Worm (Caenorhabditis elegans) whole organism, young adult: Measurements from ENCODE around the gene F21C10.19.
A peak's percentile ranks its signal among the peaks of the same experiment; 100 is the strongest.

Experiments used
- B0019.2 ChIP-seq: fragments of 200-800 bp; sonication (Bioruptor generic); conservative IDR thresholded peaks from 2 replicates; pipeline ENCODE4 v1.3.6; 2022; ENCODE audit warnings: missing genetic modification reagents, missing genetic modification characterization, missing compliant biosample characterization
- B0035.1 ChIP-seq: sonication (generic microtip); optimal IDR thresholded peaks from 2 replicates; lab custom pipeline; 2016; ENCODE audit warnings: missing genetic modification characterization, mild to moderate bottlenecking, missing compliant biosample characterization, missing genotype, missing genetic modification reagents
- B0336.3 ChIP-seq: fragments of 200-800 bp; sonication (Bioruptor generic); IDR thresholded peaks from 2 replicates; pipeline ENCODE4 v1.3.6; 2022; ENCODE audit warnings: missing genetic modification characterization, missing compliant biosample characterization
- C06A6.2 ChIP-seq: fragments of 200-800 bp; sonication (Bioruptor generic); conservative IDR thresholded peaks from 2 replicates; pipeline ENCODE4 v1.3.6; 2022; ENCODE audit warnings: missing genetic modification characterization, missing compliant biosample characterization
- C17E4.6 ChIP-seq: fragments of 200-800 bp; sonication (Bioruptor generic); IDR thresholded peaks from 2 replicates; pipeline ENCODE4 v1.3.6; 2022; ENCODE audit warnings: missing genetic modification reagents, missing genetic modification characterization, missing compliant biosample characterization
- F22D6.2 ChIP-seq: sonication (generic microtip); optimal IDR thresholded peaks from 2 replicates; lab custom pipeline; 2016; ENCODE audit warnings: mild to moderate bottlenecking, missing genetic modification characterization, missing compliant biosample characterization
- F33H1.4 ChIP-seq: fragments of 200-800 bp; sonication (Bioruptor generic); IDR thresholded peaks from 2 replicates; pipeline ENCODE4 v1.3.6; 2022; ENCODE audit warnings: missing genetic modification reagents, missing genetic modification characterization, missing compliant biosample characterization
- F57C9.4 ChIP-seq: sonication (generic microtip); optimal IDR thresholded peaks from 2 replicates; lab custom pipeline; 2017; ENCODE audit warnings: mild to moderate bottlenecking, missing genetic modification characterization, missing compliant biosample characterization
- K11D2.4 ChIP-seq: fragments of 200-800 bp; sonication (Bioruptor generic); IDR thresholded peaks from 2 replicates; pipeline ENCODE4 v1.3.6; 2022; ENCODE audit warnings: missing genetic modification reagents, missing genetic modification characterization, missing compliant biosample characterization
- T26A5.8 ChIP-seq: sonication (generic microtip); optimal IDR thresholded peaks from 2 replicates; lab custom pipeline; 2016; ENCODE audit warnings: missing genetic modification characterization, missing compliant biosample characterization
- Y79H2A.3 ChIP-seq: fragments of 200-800 bp; sonication (Bioruptor generic); conservative IDR thresholded peaks from 2 replicates; pipeline ENCODE4 v1.3.6; 2022; ENCODE audit warnings: missing genetic modification reagents, missing genetic modification characterization, missing compliant biosample characterization
- Y95B8A.8 ChIP-seq: fragments of 200-800 bp; sonication (Bioruptor generic); IDR thresholded peaks from 2 replicates; pipeline ENCODE4 v1.3.6; 2022; ENCODE audit warnings: missing genetic modification reagents, missing genetic modification characterization, missing compliant biosample characterization
- atf-7 ChIP-seq: sonication (generic microtip); optimal IDR thresholded peaks from 2 replicates; lab custom pipeline; 2017; ENCODE audit warnings: mild to moderate bottlenecking, missing genetic modification characterization, missing compliant biosample characterization
- attf-3 ChIP-seq: fragments of 200-800 bp; sonication (Bioruptor generic); conservative IDR thresholded peaks from 2 replicates; pipeline ENCODE4 v1.3.6; 2022; ENCODE audit warnings: missing genetic modification reagents, missing genetic modification characterization, missing compliant biosample characterization
- attf-6 ChIP-seq: fragments of 200-800 bp; sonication (Bioruptor generic); IDR thresholded peaks from 2 replicates; pipeline ENCODE4 v1.3.6; 2022; ENCODE audit warnings: missing genetic modification reagents, missing genetic modification characterization, missing compliant biosample characterization
- bed-1 ChIP-seq: fragments of 200-800 bp; sonication (Bioruptor generic); IDR thresholded peaks from 2 replicates; pipeline ENCODE4 v1.3.6; 2022; ENCODE audit warnings: missing genetic modification reagents, missing genetic modification characterization, missing compliant biosample characterization
- bed-2 ChIP-seq: fragments of 200-800 bp; sonication (Bioruptor generic); IDR thresholded peaks from 2 replicates; pipeline ENCODE4 v1.3.6; 2022; ENCODE audit warnings: missing genetic modification reagents, missing genetic modification characterization, missing compliant biosample characterization
- ccch-3 ChIP-seq: fragments of 200-800 bp; sonication (Bioruptor generic); optimal IDR thresholded peaks from 2 replicates; lab custom pipeline; 2018; ENCODE audit warnings: mild to moderate bottlenecking, missing genetic modification characterization, missing compliant biosample characterization
- cebp-2 ChIP-seq: fragments of 200-800 bp; sonication (Bioruptor generic); IDR thresholded peaks from 2 replicates; pipeline ENCODE4 v1.3.6; 2022; ENCODE audit warnings: missing genetic modification characterization, missing compliant biosample characterization
- ceh-40 ChIP-seq: fragments of 200-800 bp; sonication (Bioruptor generic); IDR thresholded peaks from 2 replicates; pipeline ENCODE4 v1.3.6; 2022; ENCODE audit warnings: missing genetic modification characterization, missing compliant biosample characterization
- ceh-79 ChIP-seq: sonication (generic microtip); optimal IDR thresholded peaks from 2 replicates; lab custom pipeline; 2017; ENCODE audit warnings: mild to moderate bottlenecking, missing genetic modification characterization, missing compliant biosample characterization
- ceh-91 ChIP-seq: fragments of 200-800 bp; sonication (Bioruptor generic); IDR thresholded peaks from 2 replicates; pipeline ENCODE4 v1.3.6; 2022; ENCODE audit warnings: missing genetic modification reagents, missing genetic modification characterization, missing compliant biosample characterization
- dox-1 ChIP-seq: fragments of 200-800 bp; sonication (Bioruptor generic); IDR thresholded peaks from 2 replicates; pipeline ENCODE4 v1.3.6; 2022; ENCODE audit warnings: missing genetic modification reagents, missing genetic modification characterization, missing compliant biosample characterization
- egl-18 ChIP-seq: fragments of 200-800 bp; sonication (Bioruptor generic); IDR thresholded peaks from 2 replicates; pipeline ENCODE4 v1.3.6; 2022; ENCODE audit warnings: missing genetic modification reagents, missing genetic modification characterization, missing compliant biosample characterization
- him-1 ChIP-seq: sonication (generic microtip); optimal IDR thresholded peaks from 2 replicates; lab custom pipeline; 2016; ENCODE audit warnings: missing genotype, missing genetic modification reagents, missing genetic modification characterization, missing compliant biosample characterization
- hlh-12 ChIP-seq: sonication (generic microtip); optimal IDR thresholded peaks from 2 replicates; lab custom pipeline; 2016; ENCODE audit warnings: missing genetic modification characterization, missing compliant biosample characterization
- hlh-26 ChIP-seq: fragments of 200-800 bp; sonication (Bioruptor generic); conservative IDR thresholded peaks from 2 replicates; pipeline ENCODE4 v1.3.6; 2022; ENCODE audit warnings: missing genetic modification reagents, missing genetic modification characterization, missing compliant biosample characterization
- hmg-20 ChIP-seq: fragments of 200-800 bp; sonication (Bioruptor generic); IDR thresholded peaks from 2 replicates; pipeline ENCODE4 v1.3.6; 2022; ENCODE audit warnings: missing genetic modification reagents, missing genetic modification characterization, missing compliant biosample characterization
- hrde-1 ChIP-seq: sonication (generic microtip); optimal IDR thresholded peaks from 2 replicates; lab custom pipeline; 2016; ENCODE audit warnings: missing genetic modification characterization, mild to moderate bottlenecking, missing compliant biosample characterization, moderate library complexity, missing genotype, missing genetic modification reagents, borderline replicate concordance
- let-607 ChIP-seq, 2 experiments: fragments of 200-800 bp in 1 of 2; sonication (Bioruptor generic) in 1 of 2; sonication (generic microtip) in 1 of 2; optimal IDR thresholded peaks; 2 replicates each; lab custom pipeline; 2016 to 2018; ENCODE audit warnings: mild to moderate bottlenecking in 2 of 2, missing compliant biosample characterization in 2 of 2, missing genetic modification characterization in 2 of 2, moderate library complexity in 2 of 2, missing genotype in 1 of 2
- lin-54 ChIP-seq: fragments of 200-800 bp; sonication (Bioruptor generic); optimal IDR thresholded peaks from 2 replicates; lab custom pipeline; 2018; ENCODE audit warnings: mild to moderate bottlenecking, missing genetic modification characterization, missing compliant biosample characterization
- lsl-1 ChIP-seq: fragments of 200-800 bp; sonication (Bioruptor generic); optimal IDR thresholded peaks from 2 replicates; lab custom pipeline; 2018; ENCODE audit warnings: mild to moderate bottlenecking, missing genetic modification characterization, moderate library complexity, missing compliant biosample characterization
- lsy-27 ChIP-seq: sonication (generic microtip); optimal IDR thresholded peaks from 2 replicates; lab custom pipeline; 2017; ENCODE audit warnings: missing genetic modification characterization, mild to moderate bottlenecking, missing compliant biosample characterization, antibody characterized with exemption, missing genotype, borderline replicate concordance; ENCODE audit not compliant: insufficient read depth
- madf-6 ChIP-seq: fragments of 200-800 bp; sonication (Bioruptor generic); IDR thresholded peaks from 2 replicates; pipeline ENCODE4 v1.3.6; 2022; ENCODE audit warnings: missing genetic modification reagents, missing genetic modification characterization, missing compliant biosample characterization
- madf-8 ChIP-seq: fragments of 200-800 bp; sonication (Bioruptor generic); conservative IDR thresholded peaks from 2 replicates; pipeline ENCODE4 v1.3.6; 2022; ENCODE audit warnings: missing genetic modification reagents, missing genetic modification characterization, missing compliant biosample characterization
- mel-28 ChIP-seq: sonication (generic microtip); optimal IDR thresholded peaks from 2 replicates; lab custom pipeline; 2016; ENCODE audit warnings: borderline replicate concordance, mild to moderate bottlenecking, missing genetic modification characterization, missing compliant biosample characterization
- mxl-1 ChIP-seq: sonication (generic microtip); optimal IDR thresholded peaks from 2 replicates; lab custom pipeline; 2016; ENCODE audit warnings: missing genetic modification characterization, missing compliant biosample characterization
- nfya-2 ChIP-seq: fragments of 200-800 bp; sonication (Bioruptor generic); IDR thresholded peaks from 2 replicates; pipeline ENCODE4 v1.3.6; 2022; ENCODE audit warnings: missing genetic modification reagents, missing genetic modification characterization, missing compliant biosample characterization
- nfyb-1 ChIP-seq: fragments of 200-800 bp; sonication (Bioruptor generic); IDR thresholded peaks from 2 replicates; pipeline ENCODE4 v1.3.6; 2022; ENCODE audit warnings: missing genetic modification reagents, missing genetic modification characterization, missing compliant biosample characterization
- nhr-179 ChIP-seq: sonication (generic microtip); optimal IDR thresholded peaks from 2 replicates; lab custom pipeline; 2016; ENCODE audit warnings: mild to moderate bottlenecking, missing genetic modification characterization, missing compliant biosample characterization
- nhr-90 ChIP-seq: sonication (generic microtip); optimal IDR thresholded peaks from 2 replicates; lab custom pipeline; 2016; ENCODE audit warnings: missing genotype, mild to moderate bottlenecking, missing genetic modification characterization, missing compliant biosample characterization
- rcor-1 ChIP-seq: fragments of 200-800 bp; sonication (Bioruptor generic); IDR thresholded peaks from 2 replicates; pipeline ENCODE4 v1.3.6; 2022; ENCODE audit warnings: missing genetic modification reagents, missing genetic modification characterization, missing compliant biosample characterization
- sdz-38 ChIP-seq: sonication (generic microtip); optimal IDR thresholded peaks from 2 replicates; lab custom pipeline; 2016; ENCODE audit warnings: missing genotype, missing genetic modification characterization, missing compliant biosample characterization
- somi-1 ChIP-seq: fragments of 200-800 bp; sonication (Bioruptor generic); optimal IDR thresholded peaks from 2 replicates; lab custom pipeline; 2018; ENCODE audit warnings: mild to moderate bottlenecking, missing genetic modification characterization, missing compliant biosample characterization
- tbx-9 ChIP-seq: sonication (generic microtip); optimal IDR thresholded peaks from 2 replicates; lab custom pipeline; 2016; ENCODE audit warnings: borderline replicate concordance, missing genetic modification characterization, inconsistent platforms, missing compliant biosample characterization
- unc-130 ChIP-seq: sonication (generic microtip); optimal IDR thresholded peaks from 2 replicates; lab custom pipeline; 2016; ENCODE audit warnings: missing genetic modification reagents, missing genetic modification characterization, missing compliant biosample characterization
- unc-62 ChIP-seq: fragments of 150-350 bp; optimal IDR thresholded peaks from 2 replicates; lab custom pipeline; 2014; ENCODE audit warnings: missing biosample characterization, missing genetic modification reagents, missing genetic modification characterization
- xnd-1 ChIP-seq: sonication (generic microtip); optimal IDR thresholded peaks from 2 replicates; lab custom pipeline; 2016; ENCODE audit warnings: missing genotype, missing genetic modification reagents, missing genetic modification characterization, missing compliant biosample characterization
- ztf-18 ChIP-seq: sonication (generic microtip); optimal IDR thresholded peaks from 2 replicates; lab custom pipeline; 2016; ENCODE audit warnings: missing genotype, mild to moderate bottlenecking, missing genetic modification characterization, missing compliant biosample characterization
- ztf-26 ChIP-seq: sonication (generic microtip); optimal IDR thresholded peaks from 2 replicates; lab custom pipeline; 2017; ENCODE audit warnings: missing genetic modification characterization, missing compliant biosample characterization

F21C10.19 gene

DNA sequence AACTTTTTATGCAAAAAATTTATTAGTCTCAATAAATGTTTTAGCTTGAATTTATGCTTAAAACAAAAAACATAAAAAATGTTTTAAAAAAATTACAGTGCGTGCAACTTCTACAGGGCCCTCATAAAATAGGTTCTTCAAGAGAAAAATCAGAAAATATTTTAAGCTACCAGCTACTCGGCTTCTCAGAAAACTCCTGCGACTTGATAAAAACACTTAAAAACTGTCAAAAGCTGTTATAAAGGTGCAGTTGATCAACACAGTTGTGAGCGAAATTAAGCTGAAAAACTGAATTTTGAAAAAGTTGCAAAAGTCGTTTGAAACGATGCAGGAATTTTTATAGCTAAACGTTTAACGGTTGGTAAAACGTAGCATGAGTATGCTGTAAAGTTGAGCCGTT, 42.1 kb upstream of the F21C10.19 start (continued):
- no peak for TF ChIP-seq ccch-3 (GFP tag; lab: Kevin White, UChicago)
- TF ChIP-seq ceh-91 (GFP tag; lab: Robert Waterston, UW): no peak
- TF ChIP-seq Y79H2A.3 (GFP tag; lab: Robert Waterston, UW): no peak
- TF ChIP-seq K11D2.4: no peak
- no peak for TF ChIP-seq nfya-2 (GFP tag; lab: Robert Waterston, UW)
- TF ChIP-seq ztf-26 (tag; lab: Kevin White, UChicago): peak; percentile 48
- TF ChIP-seq attf-6 (GFP tag; lab: Robert Waterston, UW): no peak
- no peak for TF ChIP-seq F57C9.4 (tag; lab: Kevin White, UChicago)
- no peak for TF ChIP-seq sdz-38 (tag; lab: Kevin White, UChicago)
- TF ChIP-seq lin-54: peak; percentile 4
- no peak for TF ChIP-seq lsy-27 (tag; lab: Kevin White, UChicago)
- no peak for TF ChIP-seq nhr-90 (tag; lab: Kevin White, UChicago)
- TF ChIP-seq him-1 (tag; lab: Kevin White, UChicago): no peak
- no peak for TF ChIP-seq B0336.3 (GFP tag; lab: Robert Waterston, UW)
- TF ChIP-seq nhr-179 (tag; lab: Kevin White, UChicago): no peak
- peak; percentile 87 for TF ChIP-seq dox-1
- no peak for TF ChIP-seq T26A5.8
- no peak for TF ChIP-seq hlh-12 (tag; lab: Kevin White, UChicago)
- TF ChIP-seq ceh-40 (GFP tag; lab: Robert Waterston, UW): peak; percentile 69; the same call in 1 of the 2 replicates
- no peak for TF ChIP-seq C06A6.2 (GFP tag; lab: Robert Waterston, UW)
- no peak for TF ChIP-seq egl-18 (GFP tag; lab: Robert Waterston, UW)
- TF ChIP-seq F33H1.4 (GFP tag; lab: Robert Waterston, UW): no peak
- no peak for TF ChIP-seq attf-3 (GFP tag; lab: Robert Waterston, UW)
- no peak for TF ChIP-seq C17E4.6 (GFP tag; lab: Robert Waterston, UW)
- no peak for TF ChIP-seq rcor-1 (GFP tag; lab: Robert Waterston, UW)
- no peak for TF ChIP-seq bed-1 (GFP tag; lab: Robert Waterston, UW)
- TF ChIP-seq mel-28 (tag; lab: Kevin White, UChicago): no peak
- TF ChIP-seq hlh-26 (GFP tag; lab: Robert Waterston, UW): no peak
- TF ChIP-seq B0035.1 (tag; lab: Kevin White, UChicago): no peak
- TF ChIP-seq unc-130 (GFP tag; lab: Kevin White, UChicago): no peak
- no peak for TF ChIP-seq Y95B8A.8 (GFP tag; lab: Robert Waterston, UW)
- TF ChIP-seq ceh-79 (tag; lab: Kevin White, UChicago): no peak
- TF ChIP-seq hrde-1 (tag; lab: Kevin White, UChicago): no peak
- TF ChIP-seq madf-8: no peak
- TF ChIP-seq somi-1: no peak
- no peak for TF ChIP-seq mxl-1
- no peak for TF ChIP-seq ztf-18
- 0 out of 2 replicates have a peak, but pooled peaks have one; percentile 5 for TF ChIP-seq cebp-2 (GFP tag; lab: Robert Waterston, UW)
- TF ChIP-seq madf-6: no peak
- TF ChIP-seq tbx-9 (tag; lab: Kevin White, UChicago): no peak
- TF ChIP-seq unc-62 (GFP tag; lab: Kevin White, UChicago): no peak
- TF ChIP-seq lsl-1 (GFP tag; lab: Kevin White, UChicago): no peak
- TF ChIP-seq nfyb-1 (GFP tag; lab: Robert Waterston, UW): peak; percentile 32
- TF ChIP-seq B0019.2 (GFP tag; lab: Robert Waterston, UW): no peak
- TF ChIP-seq xnd-1 (tag; lab: Kevin White, UChicago): no peak
- TF ChIP-seq let-607 (tag; optimal IDR thresholded peaks at IDR 0.05; lab: Kevin White, UChicago): peak in 1 of 2 experiments; percentile 19
- TF ChIP-seq F22D6.2 (tag; lab: Kevin White, UChicago): no peak
- TF ChIP-seq hmg-20 (GFP tag; lab: Robert Waterston, UW): no peak
- TF ChIP-seq atf-7 (tag; lab: Kevin White, UChicago): no peak
- no peak for TF ChIP-seq bed-2 (GFP tag; lab: Robert Waterston, UW)
